Fruit fly (Drosophila melanogaster) whole organism, prepupa: ENCODE measurements around the gene Septin4.
A peak's percentile ranks its signal among the peaks of the same experiment; 100 is the strongest.

Experiments used
- CG10669 ChIP-seq: fragments of 200-800 bp; sonication (Bioruptor generic); optimal IDR thresholded peaks from 3 replicates; lab custom pipeline; 2018; ENCODE audit warnings: missing biosample characterization, mild to moderate bottlenecking, missing genetic modification characterization, moderate library complexity
- CG11902 ChIP-seq: fragments of 200-800 bp; sonication (Bioruptor generic); optimal IDR thresholded peaks from 3 replicates; lab custom pipeline; 2016; ENCODE audit warnings: missing biosample characterization, missing genetic modification characterization
- CG15336 ChIP-seq: fragments of 200-800 bp; sonication (Bioruptor generic); IDR thresholded peaks from 2 replicates; pipeline ENCODE4 v1.3.6; 2022; ENCODE audit warnings: missing biosample characterization, missing genetic modification characterization
- CG1621 ChIP-seq: fragments of 200-800 bp; sonication (Bioruptor generic); optimal IDR thresholded peaks from 3 replicates; lab custom pipeline; 2018; ENCODE audit warnings: missing biosample characterization, mild to moderate bottlenecking, missing genetic modification characterization
- CG16779 ChIP-seq: fragments of 200-800 bp; sonication (Bioruptor generic); optimal IDR thresholded peaks from 3 replicates; lab custom pipeline; 2017; ENCODE audit warnings: missing biosample characterization, mild to moderate bottlenecking, missing genetic modification characterization
- CG31627 ChIP-seq: fragments of 200-800 bp; sonication (Bioruptor generic); optimal IDR thresholded peaks from 3 replicates; lab custom pipeline; 2016; ENCODE audit warnings: missing biosample characterization, missing genetic modification characterization
- CG32006 ChIP-seq: fragments of 200-800 bp; sonication (Bioruptor generic); optimal IDR thresholded peaks from 3 replicates; lab custom pipeline; 2017; ENCODE audit warnings: missing biosample characterization, mild to moderate bottlenecking, missing genetic modification characterization
- CG34406 ChIP-seq: fragments of 200-800 bp; sonication (Bioruptor generic); optimal IDR thresholded peaks from 3 replicates; lab custom pipeline; 2016; ENCODE audit warnings: missing biosample characterization, missing genetic modification characterization
- CG6163 ChIP-seq: fragments of 200-800 bp; sonication (Bioruptor generic); IDR thresholded peaks from 3 replicates; pipeline ENCODE4 v1.3.6; 2022; ENCODE audit warnings: missing biosample characterization, missing genetic modification characterization
- CG6792 ChIP-seq: fragments of 200-800 bp; sonication (Bioruptor generic); optimal IDR thresholded peaks from 3 replicates; lab custom pipeline; 2016; ENCODE audit warnings: missing biosample characterization, missing genetic modification characterization
- CG6808 ChIP-seq: fragments of 200-800 bp; sonication (Bioruptor generic); optimal IDR thresholded peaks from 3 replicates; lab custom pipeline; 2017; ENCODE audit warnings: missing biosample characterization, missing genetic modification characterization, mild to moderate bottlenecking, moderate library complexity, missing genetic modification reagents
- CG6854 ChIP-seq: fragments of 200-800 bp; sonication (Bioruptor generic); optimal IDR thresholded peaks from 2 replicates; lab custom pipeline; 2017; ENCODE audit warnings: missing biosample characterization, mild to moderate bottlenecking, missing genetic modification characterization
- CG8119 ChIP-seq: fragments of 200-800 bp; sonication (Bioruptor generic); IDR thresholded peaks from 3 replicates; pipeline ENCODE4 v1.3.6; 2022; ENCODE audit warnings: missing biosample characterization, missing genetic modification characterization
- CG9139 ChIP-seq: fragments of 200-800 bp; sonication (Bioruptor generic); optimal IDR thresholded peaks from 3 replicates; lab custom pipeline; 2017; ENCODE audit warnings: missing biosample characterization, mild to moderate bottlenecking, missing genetic modification characterization
- Eip75B ChIP-seq: fragments of 200-800 bp; sonication (Bioruptor generic); optimal IDR thresholded peaks from 3 replicates; lab custom pipeline; 2016; ENCODE audit warnings: missing biosample characterization, missing genetic modification characterization
- Eip78C ChIP-seq: fragments of 200-800 bp; sonication (Bioruptor generic); peaks from one replicate; lab custom pipeline; 2016; ENCODE audit warnings: missing biosample characterization, missing genetic modification characterization
- Ets96B ChIP-seq: fragments of 200-800 bp; optimal IDR thresholded peaks from 2 replicates; lab custom pipeline; 2019; ENCODE audit warnings: missing biosample characterization, mild to moderate bottlenecking, missing genetic modification characterization, moderate library complexity
- Hr38 ChIP-seq: sonication (Bioruptor generic); optimal IDR thresholded peaks from 2 replicates; lab custom pipeline; 2016; ENCODE audit warnings: missing biosample characterization, missing genetic modification characterization
- Met ChIP-seq: fragments of 200-800 bp; sonication (Bioruptor generic); optimal IDR thresholded peaks from 3 replicates; lab custom pipeline; 2016; ENCODE audit warnings: missing biosample characterization, missing genetic modification characterization
- OdsH ChIP-seq: fragments of 200-800 bp; sonication (Bioruptor generic); optimal IDR thresholded peaks from 3 replicates; lab custom pipeline; 2016; ENCODE audit warnings: missing biosample characterization, missing genetic modification characterization
- Smox ChIP-seq: fragments of 200-800 bp; sonication (Bioruptor generic); optimal IDR thresholded peaks from 3 replicates; lab custom pipeline; 2016; ENCODE audit warnings: missing biosample characterization, missing genetic modification characterization
- Sox102F ChIP-seq: fragments of 200-800 bp; sonication (Bioruptor generic); optimal IDR thresholded peaks from 2 replicates; lab custom pipeline; 2016; ENCODE audit warnings: missing biosample characterization, mild to moderate bottlenecking, missing genetic modification characterization
- Sox15 ChIP-seq: fragments of 200-800 bp; sonication (Bioruptor generic); optimal IDR thresholded peaks from 3 replicates; lab custom pipeline; 2016; ENCODE audit warnings: missing biosample characterization, missing genetic modification characterization
- acj6 ChIP-seq: fragments of 200-800 bp; sonication (Bioruptor generic); optimal IDR thresholded peaks from 3 replicates; lab custom pipeline; 2016; ENCODE audit warnings: missing biosample characterization, missing genetic modification characterization
- cyc ChIP-seq: fragments of 200-800 bp; sonication (Bioruptor generic); optimal IDR thresholded peaks from 3 replicates; lab custom pipeline; 2016; ENCODE audit warnings: missing biosample characterization, missing genetic modification characterization
- dac ChIP-seq: fragments of 200-800 bp; sonication (Bioruptor generic); optimal IDR thresholded peaks from 2 replicates; lab custom pipeline; 2017; ENCODE audit warnings: missing biosample characterization, mild to moderate bottlenecking, missing genetic modification characterization
- dsx ChIP-seq: fragments of 200-800 bp; optimal IDR thresholded peaks from 3 replicates; lab custom pipeline; 2019; ENCODE audit warnings: missing biosample characterization, mild to moderate bottlenecking, missing genetic modification characterization, moderate library complexity; ENCODE audit not compliant: poor library complexity, severe bottlenecking
- eg ChIP-seq: fragments of 200-800 bp; sonication (Bioruptor generic); IDR thresholded peaks from 3 replicates; pipeline ENCODE4 v1.3.6; 2022; ENCODE audit warnings: missing biosample characterization, missing genetic modification characterization
- fd59A ChIP-seq: fragments of 200-800 bp; sonication (Bioruptor generic); optimal IDR thresholded peaks from 2 replicates; lab custom pipeline; 2017; ENCODE audit warnings: missing biosample characterization, mild to moderate bottlenecking, missing genetic modification characterization, missing genetic modification reagents
- fkh ChIP-seq: fragments of 200-800 bp; sonication (Bioruptor generic); optimal IDR thresholded peaks from 3 replicates; lab custom pipeline; 2017; ENCODE audit warnings: missing biosample characterization, mild to moderate bottlenecking, missing genetic modification characterization, moderate library complexity
- lz ChIP-seq: fragments of 200-800 bp; sonication (Bioruptor generic); optimal IDR thresholded peaks from 3 replicates; lab custom pipeline; 2016; ENCODE audit warnings: missing biosample characterization, missing genetic modification characterization
- net ChIP-seq: fragments of 200-800 bp; sonication (Bioruptor generic); optimal IDR thresholded peaks from 3 replicates; lab custom pipeline; 2016; ENCODE audit warnings: missing biosample characterization, missing genetic modification characterization
- ss ChIP-seq, 2 experiments: fragments of 200-800 bp; sonication (Bioruptor generic); optimal IDR thresholded peaks; 2 replicates in 1 of 2; 3 replicates in 1 of 2; lab custom pipeline; 2017 to 2018; ENCODE audit warnings: mild to moderate bottlenecking in 2 of 2, missing biosample characterization in 2 of 2, missing genetic modification characterization in 2 of 2, moderate library complexity in 1 of 2
- svp ChIP-seq: fragments of 200-800 bp; sonication (Bioruptor generic); peaks from one replicate; lab custom pipeline; 2016; ENCODE audit warnings: missing biosample characterization, missing genetic modification characterization

Septin4 gene

dm6 chrX:16670262-16670661 lies 24.7 kb downstream of the Septin4 start (continued):
- TF ChIP-seq CG9139 (GFP tag; lab: Kevin White, UChicago) (no peak), net (GFP tag; lab: Kevin White, UChicago) (no peak), CG6163 (GFP tag; lab: Robert Waterston, UW) (no peak), Smox (GFP tag; lab: Kevin White, UChicago) (peak; percentile 34), svp (GFP tag; lab: Kevin White, UChicago) (no peak), Sox15 (no peak), Eip75B (GFP tag; lab: Kevin White, UChicago) (no peak), CG1621 (tag; lab: Kevin White, UChicago) (no peak), fd59A (GFP tag; lab: Kevin White, UChicago) (no peak), Sox102F (GFP tag; lab: Kevin White, UChicago) (peak; percentile 6), dac (no peak), CG32006 (GFP tag; lab: Kevin White, UChicago) (peak; percentile 64), CG6792 (GFP tag; lab: Kevin White, UChicago) (no peak), acj6 (GFP tag; lab: Kevin White, UChicago) (no peak), eg (GFP tag; lab: Robert Waterston, UW) (no peak), CG34406 (GFP tag; lab: Kevin White, UChicago) (no peak)

DNA sequence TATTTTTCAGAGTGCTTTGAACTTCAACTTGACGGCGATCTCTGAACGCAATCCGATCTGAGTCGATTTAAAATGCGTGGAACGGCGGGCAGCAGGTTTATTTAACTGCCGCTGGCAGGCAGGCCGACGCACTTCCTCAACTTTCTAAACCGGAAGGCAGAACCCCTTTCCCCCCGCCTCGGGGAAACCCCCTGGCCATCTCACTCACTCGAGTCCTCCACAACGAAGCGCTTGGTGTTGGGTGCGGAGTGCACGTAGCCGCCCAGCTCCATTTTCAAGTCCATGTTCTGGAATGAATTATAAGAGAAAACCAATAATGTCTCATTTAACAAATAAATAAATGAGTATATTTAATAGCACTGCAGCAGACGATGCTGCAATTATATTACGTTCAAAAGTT lies 25.1 kb downstream of the Septin4 start:
- TF ChIP-seq Met = peak; percentile 4
- no peak for TF ChIP-seq Sox15
- peak; percentile 51 for TF ChIP-seq Eip78C (GFP tag; lab: Kevin White, UChicago)
- no peak for TF ChIP-seq CG10669 (GFP tag; lab: Kevin White, UChicago)
- TF ChIP-seq lz (GFP tag; lab: Kevin White, UChicago) = no peak
- no peak for TF ChIP-seq CG8119 (GFP tag; lab: Robert Waterston, UW)
- TF ChIP-seq, all 60 proteins: peak for 2

DNA sequence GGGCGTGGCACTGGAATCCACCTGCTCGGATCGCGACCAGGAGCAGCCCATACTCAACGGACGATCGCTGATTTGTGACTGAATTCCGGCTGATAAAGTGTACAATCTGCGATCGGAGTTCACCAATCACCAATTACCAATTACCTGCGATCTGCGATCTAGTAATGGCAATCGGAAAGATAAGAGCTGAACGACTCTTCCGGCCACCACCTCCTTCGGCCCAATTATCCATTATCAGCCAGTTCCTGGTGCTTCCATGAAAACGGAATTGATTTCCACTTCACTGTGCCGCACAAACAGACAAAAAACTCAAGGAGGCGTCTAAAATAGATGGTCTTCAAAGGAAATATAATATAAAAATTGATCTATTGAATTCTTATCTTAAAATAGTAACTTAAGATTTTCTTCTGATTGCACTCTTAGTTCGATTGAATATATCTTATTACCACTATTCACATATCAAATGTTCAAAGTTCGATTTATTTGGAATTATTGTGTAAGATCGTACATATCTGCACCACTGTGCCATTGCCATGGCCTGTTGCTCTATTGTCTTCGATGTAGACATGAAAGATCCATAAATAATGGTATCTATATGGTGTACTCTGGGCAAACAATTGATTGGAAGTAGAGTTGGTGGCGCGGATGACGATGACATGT lies 30.4 kb downstream of the Septin4 start, which contains the start of gene CG15865:
Gene CG15865, minus strand, starts transcription at position 51 of the 660 bp plus-strand sequence.
- peak; percentile 5 for TF ChIP-seq Ets96B
- no peak for TF ChIP-seq CG32006 (GFP tag; lab: Kevin White, UChicago)
- peak; percentile 16 for TF ChIP-seq CG6808 (GFP tag; lab: Kevin White, UChicago)
- peak; percentile 70 for TF ChIP-seq svp (GFP tag; lab: Kevin White, UChicago)
- peak in 1 of 2 experiments; percentile 11 for TF ChIP-seq ss (GFP tag; optimal IDR thresholded peaks at IDR 0.05; lab: Kevin White, UChicago)
- TF ChIP-seq Smox (GFP tag; lab: Kevin White, UChicago) = peak; percentile 16
- TF ChIP-seq fkh = peak; percentile 7
- TF ChIP-seq eg (GFP tag; lab: Robert Waterston, UW) = no peak
- TF ChIP-seq Sox15 = no peak
- no peak for TF ChIP-seq CG1621 (tag; lab: Kevin White, UChicago)
- TF ChIP-seq Eip78C (GFP tag; lab: Kevin White, UChicago) = peak; percentile 72

dm6 chrX:16660632-16661031 lies 34.3 kb downstream of the Septin4 start:
- peak; percentile 17 for TF ChIP-seq fkh
- TF ChIP-seq Sox15 = no peak
- peak; percentile 13 for TF ChIP-seq Eip78C (GFP tag; lab: Kevin White, UChicago)

dm6 chrX:16655724-16656235 lies 39.2 kb downstream of the Septin4 start:
- TF ChIP-seq Ets96B (no peak), CG16779 (tag; lab: Kevin White, UChicago) (peak; percentile 47), Eip78C (GFP tag; lab: Kevin White, UChicago) (peak; percentile 62), dsx (GFP tag; lab: Kevin White, UChicago) (peak; percentile 20), cyc (GFP tag; lab: Kevin White, UChicago) (no peak), OdsH (no peak), CG11902 (GFP tag; lab: Kevin White, UChicago) (no peak), Hr38 (no peak), CG15336 (peak; percentile 28; the same call in 1 of the 2 replicates), CG31627 (GFP tag; lab: Kevin White, UChicago) (no peak), CG6854 (GFP tag; lab: Kevin White, UChicago) (peak; percentile 6), fkh (peak; percentile 96), CG34406 (GFP tag; lab: Kevin White, UChicago) (no peak), svp (GFP tag; lab: Kevin White, UChicago) (peak; percentile 76), Sox102F (GFP tag; lab: Kevin White, UChicago) (no peak), CG6808 (GFP tag; lab: Kevin White, UChicago) (no peak), net (GFP tag; lab: Kevin White, UChicago) (no peak), CG10669 (GFP tag; lab: Kevin White, UChicago) (no peak)
- TF ChIP-seq, all 60 proteins: peak for 7
